Worm (Caenorhabditis elegans): ENCODE measurements around the gene pals-21.

Gene pals-21

DNA sequence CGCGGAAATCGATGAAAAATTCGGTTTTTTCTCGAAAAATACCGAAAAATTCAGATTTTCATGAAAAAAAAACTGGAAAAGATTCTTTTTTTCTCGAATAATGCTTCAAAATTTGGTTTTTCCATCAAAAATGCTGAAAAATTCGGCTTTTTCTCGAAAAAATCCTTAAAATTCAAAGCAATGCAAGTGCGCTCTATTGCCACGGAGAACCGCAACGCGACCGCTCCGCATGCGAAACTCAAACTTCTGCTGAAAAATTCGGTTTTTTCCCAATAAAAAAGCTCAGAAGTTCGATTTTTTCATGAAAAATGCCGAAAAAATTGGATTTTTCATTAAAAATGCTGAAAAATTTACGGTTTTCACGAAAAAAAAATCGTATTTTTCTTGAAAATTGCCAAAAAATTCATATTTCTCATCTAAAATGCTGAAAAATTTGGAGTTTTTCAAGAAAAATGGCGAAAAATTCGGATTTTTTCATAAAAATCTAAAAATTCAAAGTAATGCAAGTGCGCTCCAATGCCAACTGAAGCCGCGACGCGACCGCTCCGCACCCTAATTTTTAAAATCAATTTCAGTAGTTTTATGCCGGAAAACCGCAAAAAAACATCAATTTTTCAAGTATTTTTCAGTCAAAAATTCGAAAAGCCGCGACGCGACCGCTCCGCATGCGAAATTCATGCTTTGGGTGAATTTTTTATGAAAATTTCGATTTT, 32.8 kb upstream of the pals-21 start:
- TF ChIP-seq dao-5 (tag; optimal IDR thresholded peaks at IDR 0.05) (no peak), W03F9.2 (tag; optimal IDR thresholded peaks at IDR 0.05) (no peak), him-1 (tag; optimal IDR thresholded peaks at IDR 0.05) (no peak)

- TF ChIP-seq him-1 (tag; optimal IDR thresholded peaks at IDR 0.05) = no peak
- no peak for TF ChIP-seq dao-5 (tag; optimal IDR thresholded peaks at IDR 0.05)
- TF ChIP-seq W03F9.2 (tag; optimal IDR thresholded peaks at IDR 0.05) = no peak
Measured at ce11 chrIII:1409139-1409538, 28.7 kb upstream of the pals-21 start, which contains the start of gene Y82E9BR.22. Gene Y82E9BR.22 (minus strand): TSS chrIII:1409239.

ce11 chrIII:1403108-1403507, 22.7 kb upstream of the pals-21 start, which contains the start of gene pals-18:
Gene pals-18 (plus strand): TSS chrIII:1403408.
- TF ChIP-seq him-1 (tag; optimal IDR thresholded peaks at IDR 0.05) = no peak
- no peak for TF ChIP-seq W03F9.2 (tag; optimal IDR thresholded peaks at IDR 0.05)
- no peak for TF ChIP-seq dao-5 (tag; optimal IDR thresholded peaks at IDR 0.05)

DNA sequence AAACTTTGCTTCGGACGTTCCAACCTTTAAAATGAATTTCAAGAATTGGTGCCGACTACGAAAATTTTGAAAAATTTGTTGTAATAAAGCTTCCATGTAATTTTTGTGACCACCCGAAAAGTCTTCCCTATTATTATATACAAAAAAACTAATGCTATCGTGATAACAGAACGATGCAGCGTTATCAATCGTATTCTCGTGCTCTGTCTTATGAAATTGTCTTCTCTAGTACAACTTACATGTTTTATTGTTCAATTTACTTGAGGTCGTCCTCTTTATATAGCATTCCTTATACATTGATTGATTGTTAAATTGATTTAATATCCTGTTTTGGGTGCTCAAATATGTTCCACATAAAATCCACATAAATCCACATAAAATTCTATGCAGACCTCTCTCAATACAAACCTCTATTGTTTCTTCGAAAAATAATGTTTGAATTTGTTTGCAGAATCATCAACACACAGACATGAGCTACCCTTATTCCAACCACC, 21.1 kb upstream of the pals-21 start, which contains the start of gene pals-19:
TSS of gene pals-19 (plus strand) at position 444 of the 494 bp plus-strand sequence.
- TF ChIP-seq him-1 (tag; optimal IDR thresholded peaks at IDR 0.05) = no peak
- no peak for TF ChIP-seq dao-5 (tag; optimal IDR thresholded peaks at IDR 0.05)
- TF ChIP-seq W03F9.2 (tag; optimal IDR thresholded peaks at IDR 0.05) = no peak

DNA sequence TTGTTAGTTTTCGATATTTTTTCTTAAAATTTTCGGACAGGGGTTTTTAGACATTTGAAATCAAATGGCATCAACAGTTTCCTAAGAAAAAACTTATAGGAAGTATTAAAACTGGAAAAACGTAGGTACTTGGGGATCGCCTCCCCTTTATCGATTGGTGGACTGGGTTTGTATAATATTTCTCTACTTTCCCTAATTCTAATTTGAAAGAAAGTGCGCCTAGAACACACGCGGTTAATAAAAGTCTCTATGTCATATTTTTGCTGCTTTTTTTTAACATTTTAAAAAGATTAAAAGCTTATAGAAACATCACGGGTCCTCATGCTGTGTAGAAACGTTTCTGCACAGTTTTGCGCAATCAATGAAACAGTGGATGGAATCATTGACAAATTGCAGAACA, 19.2 kb upstream of the pals-21 start, which contains the start of gene pals-16:
TSS of gene pals-16 (plus strand) at position 301 of the 400 bp plus-strand sequence.
- TF ChIP-seq dao-5 (tag; optimal IDR thresholded peaks at IDR 0.05) (no peak), W03F9.2 (tag; optimal IDR thresholded peaks at IDR 0.05) (no peak), him-1 (tag; optimal IDR thresholded peaks at IDR 0.05) (no peak)

ce11 chrIII:1398183-1398582, 17.7 kb upstream of the pals-21 start:
- TF ChIP-seq W03F9.2 (tag; optimal IDR thresholded peaks at IDR 0.05) (no peak), dao-5 (tag; optimal IDR thresholded peaks at IDR 0.05) (no peak), him-1 (tag; optimal IDR thresholded peaks at IDR 0.05) (no peak)

DNA sequence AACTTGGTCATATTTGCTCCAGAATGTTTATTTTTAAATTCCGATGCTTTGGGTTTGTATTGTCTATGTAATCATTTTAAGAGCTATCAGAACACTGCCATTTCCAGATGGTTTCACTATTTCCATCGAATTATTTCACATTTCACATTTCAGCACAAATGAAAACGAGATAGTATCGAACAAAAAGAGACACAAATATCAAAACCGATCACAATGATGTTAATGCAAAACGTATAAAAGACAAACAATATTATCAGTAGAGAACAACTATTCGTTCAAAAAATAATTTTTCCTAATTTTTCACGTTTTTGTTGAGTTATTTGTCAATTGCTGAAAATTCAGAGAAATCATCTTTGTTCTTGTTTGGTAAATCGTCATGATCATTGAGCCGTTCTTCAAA, 14.9 kb upstream of the pals-21 start:
- TF ChIP-seq W03F9.2 (tag; optimal IDR thresholded peaks at IDR 0.05) (no peak), him-1 (tag; optimal IDR thresholded peaks at IDR 0.05) (no peak), dao-5 (tag; optimal IDR thresholded peaks at IDR 0.05) (no peak)

DNA sequence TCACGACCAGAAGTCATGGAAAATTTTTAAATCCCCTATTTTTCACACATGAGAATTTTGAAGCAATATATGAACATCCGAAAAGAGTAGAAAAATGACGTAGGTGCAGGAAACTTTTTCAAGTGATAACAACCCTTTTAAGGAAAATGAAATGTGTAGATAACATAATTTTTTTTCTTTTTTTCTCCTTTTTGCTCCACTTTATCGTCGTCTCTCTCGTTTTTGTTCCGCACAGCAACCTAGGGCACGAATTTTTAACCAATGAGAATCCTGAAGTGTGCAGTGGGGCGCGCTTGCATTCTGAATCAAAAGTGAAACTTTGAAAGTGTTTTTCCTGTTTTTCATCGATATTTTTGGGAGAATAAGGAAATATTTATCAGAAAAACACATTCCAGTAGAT, 12.3 kb upstream of the pals-21 start:
- TF ChIP-seq him-1 (tag; optimal IDR thresholded peaks at IDR 0.05) (no peak), dao-5 (tag; optimal IDR thresholded peaks at IDR 0.05) (no peak), W03F9.2 (tag; optimal IDR thresholded peaks at IDR 0.05) (no peak)

DNA sequence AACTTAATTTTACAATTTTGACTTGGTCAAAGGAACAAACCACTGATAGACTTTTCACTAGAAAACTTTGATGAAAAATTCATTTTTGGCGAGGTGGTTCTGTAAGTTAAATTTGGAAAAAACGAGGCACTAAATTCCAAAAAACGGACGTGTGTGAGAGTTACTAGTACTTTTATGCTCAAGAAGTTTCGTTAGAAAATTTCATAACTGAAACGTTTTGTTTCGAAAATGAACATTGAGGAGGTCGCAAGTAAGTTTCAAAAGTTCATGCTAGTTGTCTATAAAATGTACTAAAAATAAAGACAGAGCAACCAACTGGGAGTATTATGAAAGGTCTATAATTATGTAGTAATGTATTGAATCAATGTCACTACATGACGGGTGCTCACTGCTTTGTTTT, 11.3 kb upstream of the pals-21 start, which contains the start of gene pals-17:
TSS of gene pals-17 (minus strand) at position 101 of the 400 bp plus-strand sequence.
- no peak for TF ChIP-seq W03F9.2 (tag; optimal IDR thresholded peaks at IDR 0.05)
- TF ChIP-seq dao-5 (tag; optimal IDR thresholded peaks at IDR 0.05) = no peak
- TF ChIP-seq him-1 (tag; optimal IDR thresholded peaks at IDR 0.05) = no peak

- TF ChIP-seq W03F9.2 (tag; optimal IDR thresholded peaks at IDR 0.05) = no peak
- no peak for TF ChIP-seq dao-5 (tag; optimal IDR thresholded peaks at IDR 0.05)
- no peak for TF ChIP-seq him-1 (tag; optimal IDR thresholded peaks at IDR 0.05)
Measured at ce11 chrIII:1389988-1390387, 9.6 kb upstream of the pals-21 start.

DNA sequence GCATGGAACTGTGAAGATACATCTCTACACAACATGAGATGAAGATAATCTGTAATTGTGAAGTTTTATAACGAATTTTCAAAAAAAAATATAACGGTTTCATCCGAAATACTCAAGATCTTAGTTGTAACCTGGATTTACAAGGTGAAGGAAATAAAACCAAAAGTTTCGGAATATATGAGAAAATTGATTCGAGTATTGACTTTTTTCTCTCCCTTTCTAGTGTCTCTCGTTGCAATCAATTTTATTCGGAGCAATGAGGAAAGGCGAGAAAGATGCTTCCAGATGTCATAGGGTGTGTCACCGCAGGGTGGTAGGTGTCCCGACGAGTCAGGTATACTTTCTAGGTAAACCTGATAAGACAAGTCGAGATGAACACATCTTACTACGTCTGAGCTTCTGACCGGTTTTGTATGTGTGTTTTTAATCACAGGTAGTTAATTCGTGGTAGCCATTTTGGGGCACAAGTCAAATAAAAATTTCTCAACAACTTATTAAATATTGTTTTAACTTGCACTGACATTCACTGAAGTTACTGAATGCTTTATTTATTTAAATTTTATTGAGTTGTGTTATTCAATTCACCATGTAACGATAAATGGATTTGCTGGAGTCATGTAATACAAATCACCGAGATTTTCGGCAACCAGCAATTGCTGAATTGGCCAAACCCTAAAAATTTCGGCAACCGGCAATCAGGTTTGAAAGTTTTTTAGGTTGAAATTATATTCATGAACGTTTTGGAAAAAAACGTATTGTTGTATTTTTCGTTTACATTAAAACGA, 8.0 kb upstream of the pals-21 start, which contains the start of gene pals-20:
TSS of gene pals-20 (minus strand) at position 51 of the 785 bp plus-strand sequence.
- TF ChIP-seq him-1 (tag; optimal IDR thresholded peaks at IDR 0.05) (no peak), dao-5 (tag; optimal IDR thresholded peaks at IDR 0.05) (no peak), W03F9.2 (tag; optimal IDR thresholded peaks at IDR 0.05) (no peak)

DNA sequence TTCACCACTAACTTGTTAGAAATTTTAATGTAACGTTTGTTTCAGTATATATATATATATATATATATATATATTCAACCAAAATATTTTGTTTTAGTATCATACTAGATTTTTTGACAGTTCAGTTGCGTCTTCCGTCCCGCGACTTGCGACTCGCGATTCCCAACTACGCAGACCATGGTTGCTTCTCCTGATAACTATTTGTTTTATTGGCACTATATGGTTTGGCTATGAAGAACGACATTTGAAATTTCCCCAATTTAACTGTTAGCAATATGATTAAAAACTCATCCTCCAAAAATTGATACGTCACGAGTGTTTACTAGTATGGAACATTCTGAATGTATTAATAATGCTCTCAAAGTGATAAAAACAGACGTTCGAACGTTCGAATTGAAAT, 4.3 kb upstream of the pals-21 start:
- no peak for TF ChIP-seq him-1 (tag; optimal IDR thresholded peaks at IDR 0.05)
- TF ChIP-seq W03F9.2 (tag; optimal IDR thresholded peaks at IDR 0.05) = no peak
- no peak for TF ChIP-seq dao-5 (tag; optimal IDR thresholded peaks at IDR 0.05)

DNA sequence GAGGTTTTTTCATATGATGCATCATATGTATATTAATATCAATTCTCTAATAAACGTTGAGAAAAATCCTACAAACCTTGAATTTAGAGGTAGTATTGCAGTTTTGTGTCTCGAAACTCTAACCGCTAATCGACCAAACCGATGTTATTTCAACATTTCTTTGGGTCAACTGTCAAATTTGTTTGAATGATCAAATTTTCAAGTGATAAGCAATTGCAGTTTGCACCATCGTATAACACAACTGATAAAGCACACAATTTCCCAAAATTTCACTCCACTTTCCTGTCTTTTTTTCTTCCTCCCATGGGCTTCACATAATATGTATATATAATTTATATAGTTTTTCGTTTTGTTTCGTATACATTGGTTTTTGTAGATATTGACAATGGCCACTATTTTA, 3.7 kb upstream of the pals-21 start, which contains the start of the genes fbxa-138 and Y82E9BR.5:
TSS of gene fbxa-138 (minus strand) at position 161 of the 400 bp plus-strand sequence.
TSS of gene Y82E9BR.5 (plus strand) at position 279 of the 400 bp plus-strand sequence.
- TF ChIP-seq dao-5 (tag; optimal IDR thresholded peaks at IDR 0.05) (no peak), W03F9.2 (tag; optimal IDR thresholded peaks at IDR 0.05) (no peak), him-1 (tag; optimal IDR thresholded peaks at IDR 0.05) (no peak)
